Worm (Caenorhabditis elegans): ENCODE data around the gene dab-1.

dab-1 gene

DNA sequence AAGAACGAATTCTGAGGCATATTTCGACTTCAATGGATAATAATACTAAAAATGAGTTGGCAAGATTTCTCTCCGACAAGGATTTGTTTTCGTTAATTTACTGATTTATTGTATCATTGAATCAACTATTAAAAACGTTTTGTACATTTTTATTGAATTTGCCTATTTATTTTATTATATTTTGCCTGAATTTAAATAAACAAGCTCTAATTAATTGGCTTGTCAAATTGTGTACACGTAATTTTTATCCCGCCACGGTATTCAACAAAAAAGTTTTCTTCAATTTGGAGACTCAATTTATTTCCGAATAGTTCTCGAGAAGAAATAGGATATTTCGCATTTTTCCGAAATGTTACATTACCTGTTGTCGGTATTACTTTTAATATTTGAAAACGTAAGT, 10.3 kb downstream of the dab-1 start, which contains the start of gene M110.7:
Gene M110.7, plus strand, starts transcription at position 301 of the 400 bp plus-strand sequence.
- no peak for TF ChIP-seq ZK185.1 (tag; optimal IDR thresholded peaks at IDR 0.05; ENCODE audit: poor library complexity, severe bottlenecking)
- TF ChIP-seq mxl-1 (tag; optimal IDR thresholded peaks at IDR 0.05) = no peak
- no peak for TF ChIP-seq ceh-100 (GFP tag; IDR thresholded peaks at IDR 0.05)
- TF ChIP-seq dpff-1 (tag; optimal IDR thresholded peaks at IDR 0.05) = no peak
- no peak for TF ChIP-seq F57A8.1 (GFP tag; optimal IDR thresholded peaks at IDR 0.05)
- TF ChIP-seq sdz-38 (tag; optimal IDR thresholded peaks at IDR 0.05) = no peak
- no peak for TF ChIP-seq cebp-1 (GFP tag; IDR thresholded peaks at IDR 0.05)
- TF ChIP-seq cebp-1 (tag; optimal IDR thresholded peaks at IDR 0.05) = no peak
- no peak for TF ChIP-seq xnd-1 (tag; optimal IDR thresholded peaks at IDR 0.05)
- TF ChIP-seq hmg-20 (GFP tag; IDR thresholded peaks at IDR 0.05) = no peak
- TF ChIP-seq C17E4.6 (GFP tag; IDR thresholded peaks at IDR 0.05) = no peak
- no peak for TF ChIP-seq him-1 (tag; optimal IDR thresholded peaks at IDR 0.05)
- no peak for TF ChIP-seq B0019.2 (GFP tag; conservative IDR thresholded peaks at IDR 0.05)
- TF ChIP-seq ztf-22 (GFP tag; optimal IDR thresholded peaks at IDR 0.05) = no peak
- TF ChIP-seq aptf-3 (GFP tag; IDR thresholded peaks at IDR 0.05) = no peak
- no peak for TF ChIP-seq gei-17 (GFP tag; optimal IDR thresholded peaks at IDR 0.05)
- TF ChIP-seq dox-1 (GFP tag; IDR thresholded peaks at IDR 0.05) = no peak
- TF ChIP-seq lir-1 (GFP tag; conservative IDR thresholded peaks at IDR 0.05) = no peak
- no peak for TF ChIP-seq madf-6 (GFP tag; IDR thresholded peaks at IDR 0.05)
- TF ChIP-seq madf-10 (tag; optimal IDR thresholded peaks at IDR 0.05) = no peak

DNA sequence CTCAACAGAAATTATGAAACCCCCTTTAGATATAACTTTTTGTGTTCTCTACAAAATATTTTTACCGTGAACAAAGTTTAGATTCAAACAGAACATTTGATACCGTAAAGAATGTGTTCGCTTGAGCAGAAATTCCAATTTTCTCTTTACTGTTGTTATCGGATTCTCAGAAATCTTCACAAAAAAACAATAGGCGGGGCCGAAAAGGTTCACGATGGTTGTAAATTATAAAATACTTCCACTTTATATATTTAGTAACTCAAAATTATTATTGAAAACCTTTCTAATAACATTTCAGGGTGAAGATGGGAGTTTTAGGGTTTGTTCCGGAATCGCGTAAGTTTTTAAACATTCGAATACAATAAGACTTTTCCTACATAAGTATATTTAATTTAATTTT, 16.0 kb downstream of the dab-1 start, which contains the start of gene nlp-5:
Gene nlp-5, plus strand, starts transcription at position 301 of the 400 bp plus-strand sequence.
- TF ChIP-seq attf-3 (GFP tag; conservative IDR thresholded peaks at IDR 0.05) (no peak), F22D6.2 (tag; optimal IDR thresholded peaks at IDR 0.05) (no peak), let-526 (GFP tag; IDR thresholded peaks at IDR 0.05) (no peak), Y53G8AR.9 (GFP tag; conservative IDR thresholded peaks at IDR 0.05) (no peak), F57C9.4 (tag; optimal IDR thresholded peaks at IDR 0.05) (no peak), pbrm-1 (GFP tag; IDR thresholded peaks at IDR 0.05) (no peak), ZK185.1 (tag; optimal IDR thresholded peaks at IDR 0.05; ENCODE audit: poor library complexity, severe bottlenecking) (no peak), mel-28 (tag; optimal IDR thresholded peaks at IDR 0.05; ENCODE audit: borderline replicate concordance) (no peak)

DNA sequence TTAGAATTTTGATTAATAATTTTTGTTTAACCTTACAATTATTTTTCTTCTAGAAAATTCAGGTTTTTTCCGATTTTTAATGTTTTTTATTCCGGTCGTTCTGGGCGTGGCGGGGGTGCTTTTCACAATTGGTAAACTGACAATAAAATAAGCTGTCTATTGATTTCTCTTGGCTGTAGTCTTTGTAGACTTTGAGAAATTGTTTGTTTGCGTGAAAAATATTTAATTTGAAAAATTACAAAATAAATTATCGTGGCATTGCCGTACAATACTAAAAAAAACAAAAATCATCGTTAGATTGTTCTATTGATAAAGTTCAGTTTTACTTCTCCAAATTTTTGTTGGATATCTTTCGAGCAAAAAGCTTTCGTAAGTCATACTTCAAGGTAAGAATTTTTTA, 24.3 kb downstream of the dab-1 start, which contains the start of gene F35C11.3:
Gene F35C11.3, plus strand, starts transcription at position 301 of the 400 bp plus-strand sequence.
- TF ChIP-seq lir-1 (GFP tag; conservative IDR thresholded peaks at IDR 0.05) (no peak), attf-6 (GFP tag; IDR thresholded peaks at IDR 0.05) (no peak), ceh-40 (GFP tag; IDR thresholded peaks at IDR 0.05) (no peak), dpl-1 (GFP tag; optimal IDR thresholded peaks at IDR 0.05) (no peak), chd-7 (tag; optimal IDR thresholded peaks at IDR 0.05) (no peak), T07F8.4 (tag; optimal IDR thresholded peaks at IDR 0.05) (no peak), ztf-26 (tag; optimal IDR thresholded peaks at IDR 0.05) (no peak), lin-54 (GFP tag; optimal IDR thresholded peaks at IDR 0.05) (no peak), ama-1 (optimal IDR thresholded peaks at IDR 0.05) (no peak), ama-1 (GFP tag; optimal IDR thresholded peaks at IDR 0.05) (no peak), tbp1 (GFP tag; optimal IDR thresholded peaks at IDR 0.05) (no peak), nhr-90 (tag; optimal IDR thresholded peaks at IDR 0.05) (no peak), ztf-3 (GFP tag; optimal IDR thresholded peaks at IDR 0.05) (no peak), F10E7.11 (tag; optimal IDR thresholded peaks at IDR 0.05) (no peak), attf-5 (GFP tag; optimal IDR thresholded peaks at IDR 0.05) (no peak), Y67H2A.10 (GFP tag; conservative IDR thresholded peaks at IDR 0.05) (no peak), hlh-12 (tag; optimal IDR thresholded peaks at IDR 0.05) (no peak)

All from whole organism, young adult.